Fruit fly (Drosophila melanogaster) whole organism, wandering third instar larva: Measurements from ENCODE around the gene Polr2B.

Experiments used
- Abd-B ChIP-seq: fragments of >200 bp; optimal IDR thresholded peaks from 2 replicates; lab custom pipeline; 2017; ENCODE audit warnings: missing biosample characterization, missing genetic modification characterization
- CG9705 ChIP-seq: fragments of 200-800 bp; sonication (Bioruptor generic); optimal IDR thresholded peaks from 2 replicates; lab custom pipeline; 2018; ENCODE audit warnings: missing biosample characterization, mild to moderate bottlenecking, missing genetic modification characterization
- CrebA ChIP-seq: fragments of 200-800 bp; sonication (Bioruptor generic); optimal IDR thresholded peaks from 2 replicates; lab custom pipeline; 2016; ENCODE audit warnings: missing biosample characterization, mild to moderate bottlenecking, missing genetic modification characterization, borderline replicate concordance
- GATAd ChIP-seq: sonication (Bioruptor generic); optimal IDR thresholded peaks from 2 replicates; lab custom pipeline; 2016; ENCODE audit warnings: missing biosample characterization, missing genetic modification characterization
- Hnf4 ChIP-seq: fragments of 200-800 bp; sonication (Bioruptor generic); optimal IDR thresholded peaks from 2 replicates; lab custom pipeline; 2016; ENCODE audit warnings: missing biosample characterization, mild to moderate bottlenecking, missing genetic modification characterization
- Mio ChIP-seq: sonication (Bioruptor generic); optimal IDR thresholded peaks from 2 replicates; lab custom pipeline; 2016; ENCODE audit warnings: missing biosample characterization, missing genetic modification characterization
- Sp1 ChIP-seq: fragments of 200-800 bp; sonication (Bioruptor generic); optimal IDR thresholded peaks from 3 replicates; lab custom pipeline; 2019; ENCODE audit warnings: missing biosample characterization, mild to moderate bottlenecking, missing genetic modification characterization, moderate library complexity
- Vsx2 ChIP-seq: fragments of 200-300, 225-300 bp; sonication (Bioruptor generic); optimal IDR thresholded peaks from 2 replicates; lab custom pipeline; 2018; ENCODE audit warnings: missing biosample characterization, missing genetic modification characterization; ENCODE audit not compliant: partially characterized antibody
- dmrt93B ChIP-seq: fragments of 200-800 bp; sonication (Bioruptor generic); optimal IDR thresholded peaks from 2 replicates; lab custom pipeline; 2018; ENCODE audit warnings: missing biosample characterization, mild to moderate bottlenecking, missing genetic modification characterization
- h ChIP-seq: fragments of 200-800 bp; sonication (Bioruptor generic); optimal IDR thresholded peaks from 3 replicates; lab custom pipeline; 2016; ENCODE audit warnings: missing biosample characterization, mild to moderate bottlenecking, missing genetic modification characterization
- lola ChIP-seq: fragments of >200 bp; optimal IDR thresholded peaks from 2 replicates; lab custom pipeline; 2017; ENCODE audit warnings: missing biosample characterization, missing genetic modification characterization
- sage ChIP-seq: fragments of 200-800 bp; sonication (Bioruptor generic); optimal IDR thresholded peaks from 2 replicates; lab custom pipeline; 2016; ENCODE audit warnings: missing biosample characterization, mild to moderate bottlenecking, missing genetic modification characterization

DNA sequence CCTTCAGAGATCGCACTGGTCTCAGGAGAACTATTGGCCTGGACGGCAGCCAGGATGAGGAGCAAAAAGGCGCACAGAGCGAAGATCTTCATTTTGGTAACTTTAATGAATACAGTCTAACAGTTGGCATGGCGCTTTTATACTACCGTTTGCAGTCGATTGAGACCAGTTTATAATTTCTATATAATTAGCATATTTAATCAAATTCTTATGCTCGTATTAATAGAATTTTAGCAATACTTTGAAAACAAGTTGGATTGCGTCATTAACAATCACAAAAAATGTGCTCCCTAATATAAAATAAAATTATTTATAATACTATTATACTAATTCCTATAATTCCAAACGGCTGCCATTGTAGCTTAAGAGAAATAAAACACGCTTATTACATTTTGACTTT lies 28.8 kb downstream of the Polr2B start, which contains the start of gene CG44215:
- TF ChIP-seq CrebA (GFP tag; lab: Kevin White, UChicago): no peak
- TF ChIP-seq CG9705 (GFP tag; lab: Kevin White, UChicago): no peak
- TF ChIP-seq h (GFP tag; lab: Kevin White, UChicago): no peak
- no peak for TF ChIP-seq Vsx2
- no peak for TF ChIP-seq GATAd (GFP tag; lab: Kevin White, UChicago)
- TF ChIP-seq Abd-B (GFP tag; lab: Kevin White, UChicago): no peak
- TF ChIP-seq sage (GFP tag; lab: Kevin White, UChicago): no peak
- no peak for TF ChIP-seq lola (GFP tag; lab: Kevin White, UChicago)
- no peak for TF ChIP-seq Sp1 (GFP tag; lab: Kevin White, UChicago)
- no peak for TF ChIP-seq Mio (GFP tag; lab: Kevin White, UChicago)
- TF ChIP-seq dmrt93B (GFP tag; lab: Kevin White, UChicago): no peak
- no peak for TF ChIP-seq Hnf4 (GFP tag; lab: Kevin White, UChicago)
